Worm (Caenorhabditis elegans): Measurements from ENCODE around the gene R11A8.1.

ce11 chrIV:10366018-10366417 lies 9.0 kb upstream of the R11A8.1 start, which contains the start of gene sir-2.1:
- TF ChIP-seq efl-1 (GFP tag; optimal IDR thresholded peaks at IDR 0.05) (no peak), unc-62 (GFP tag; optimal IDR thresholded peaks at IDR 0.05) (no peak), snpc-1.1 (tag; optimal IDR thresholded peaks at IDR 0.05; ENCODE audit: insufficient read depth) (no peak), aptf-3 (GFP tag; IDR thresholded peaks at IDR 0.05) (no peak), hlh-12 (tag; optimal IDR thresholded peaks at IDR 0.05) (no peak), sdz-38 (tag; optimal IDR thresholded peaks at IDR 0.05) (no peak), unc-130 (GFP tag; optimal IDR thresholded peaks at IDR 0.05) (peak; percentile 18), dpl-1 (GFP tag; optimal IDR thresholded peaks at IDR 0.05) (no peak), attf-5 (GFP tag; optimal IDR thresholded peaks at IDR 0.05) (peak; percentile 61)
